Worm (Caenorhabditis elegans) whole organism, young adult: ENCODE data around the gene D1044.6.

Experiments used
- C06A6.2 ChIP-seq: fragments of 200-800 bp; sonication (Bioruptor generic); conservative IDR thresholded peaks from 2 replicates; pipeline ENCODE4 v1.3.6; 2022; ENCODE audit warnings: missing genetic modification characterization, missing compliant biosample characterization
- C17E4.6 ChIP-seq: fragments of 200-800 bp; sonication (Bioruptor generic); IDR thresholded peaks from 2 replicates; pipeline ENCODE4 v1.3.6; 2022; ENCODE audit warnings: missing genetic modification reagents, missing genetic modification characterization, missing compliant biosample characterization
- D2030.7 ChIP-seq: fragments of 200-800 bp; sonication (Bioruptor generic); IDR thresholded peaks from 2 replicates; pipeline ENCODE4 v1.3.6; 2022; ENCODE audit warnings: missing genetic modification reagents, missing genetic modification characterization, missing compliant biosample characterization
- F55B11.4 ChIP-seq: sonication (generic microtip); optimal IDR thresholded peaks from 2 replicates; lab custom pipeline; 2016; ENCODE audit warnings: missing compliant biosample characterization, missing genetic modification characterization, borderline replicate concordance; ENCODE audit not compliant: insufficient read depth
- F57C9.4 ChIP-seq: sonication (generic microtip); optimal IDR thresholded peaks from 2 replicates; lab custom pipeline; 2017; ENCODE audit warnings: mild to moderate bottlenecking, missing genetic modification characterization, missing compliant biosample characterization
- K11D2.4 ChIP-seq: fragments of 200-800 bp; sonication (Bioruptor generic); IDR thresholded peaks from 2 replicates; pipeline ENCODE4 v1.3.6; 2022; ENCODE audit warnings: missing genetic modification reagents, missing genetic modification characterization, missing compliant biosample characterization
- T26A5.8 ChIP-seq: sonication (generic microtip); optimal IDR thresholded peaks from 2 replicates; lab custom pipeline; 2016; ENCODE audit warnings: missing genetic modification characterization, missing compliant biosample characterization
- Y53G8AR.9 ChIP-seq: fragments of 200-800 bp; sonication (Bioruptor generic); conservative IDR thresholded peaks from 2 replicates; pipeline ENCODE4 v1.3.6; 2022; ENCODE audit warnings: missing genetic modification reagents, missing genetic modification characterization, missing compliant biosample characterization
- Y56A3A.18 ChIP-seq: fragments of 200-800 bp; sonication (Bioruptor generic); IDR thresholded peaks from 2 replicates; pipeline ENCODE4 v1.3.6; 2022; ENCODE audit warnings: missing genetic modification reagents, missing genetic modification characterization, missing compliant biosample characterization
- Y67H2A.10 ChIP-seq: fragments of 200-800 bp; sonication (Bioruptor generic); conservative IDR thresholded peaks from 2 replicates; pipeline ENCODE4 v1.3.6; 2022; ENCODE audit warnings: missing genetic modification reagents, missing genetic modification characterization, missing compliant biosample characterization
- aptf-2 ChIP-seq: fragments of 200-800 bp; sonication (Bioruptor generic); conservative IDR thresholded peaks from 2 replicates; pipeline ENCODE4 v1.3.6; 2022; ENCODE audit warnings: missing genetic modification reagents, missing genetic modification characterization, missing compliant biosample characterization
- attf-3 ChIP-seq: fragments of 200-800 bp; sonication (Bioruptor generic); conservative IDR thresholded peaks from 2 replicates; pipeline ENCODE4 v1.3.6; 2022; ENCODE audit warnings: missing genetic modification reagents, missing genetic modification characterization, missing compliant biosample characterization
- attf-5 ChIP-seq: fragments of 200-800 bp; sonication (Bioruptor generic); optimal IDR thresholded peaks from 2 replicates; lab custom pipeline; 2018; ENCODE audit warnings: mild to moderate bottlenecking, missing genetic modification characterization, missing compliant biosample characterization
- ceh-40 ChIP-seq: fragments of 200-800 bp; sonication (Bioruptor generic); IDR thresholded peaks from 2 replicates; pipeline ENCODE4 v1.3.6; 2022; ENCODE audit warnings: missing genetic modification characterization, missing compliant biosample characterization
- ceh-58 ChIP-seq: fragments of 200-800 bp; sonication (Bioruptor generic); IDR thresholded peaks from 2 replicates; pipeline ENCODE4 v1.3.6; 2022; ENCODE audit warnings: missing genetic modification characterization, missing compliant biosample characterization
- ceh-91 ChIP-seq: fragments of 200-800 bp; sonication (Bioruptor generic); IDR thresholded peaks from 2 replicates; pipeline ENCODE4 v1.3.6; 2022; ENCODE audit warnings: missing genetic modification reagents, missing genetic modification characterization, missing compliant biosample characterization
- chd-7 ChIP-seq: sonication (generic microtip); optimal IDR thresholded peaks from 2 replicates; lab custom pipeline; 2016; ENCODE audit warnings: mild to moderate bottlenecking, missing genetic modification characterization, moderate library complexity, missing compliant biosample characterization
- die-1 ChIP-seq: sonication (generic microtip); optimal IDR thresholded peaks from 2 replicates; lab custom pipeline; 2016; ENCODE audit warnings: missing genotype, mild to moderate bottlenecking, missing genetic modification characterization, missing compliant biosample characterization
- dpff-1 ChIP-seq: sonication (generic microtip); optimal IDR thresholded peaks from 2 replicates; lab custom pipeline; 2017; ENCODE audit warnings: mild to moderate bottlenecking, missing genetic modification characterization, missing compliant biosample characterization
- egl-18 ChIP-seq: fragments of 200-800 bp; sonication (Bioruptor generic); IDR thresholded peaks from 2 replicates; pipeline ENCODE4 v1.3.6; 2022; ENCODE audit warnings: missing genetic modification reagents, missing genetic modification characterization, missing compliant biosample characterization
- egl-44 ChIP-seq: fragments of 200-800 bp; sonication (Bioruptor generic); IDR thresholded peaks from 2 replicates; pipeline ENCODE4 v1.3.6; 2022; ENCODE audit warnings: missing genetic modification reagents, missing genetic modification characterization, missing compliant biosample characterization
- egrh-3 ChIP-seq: fragments of 200-800 bp; sonication (Bioruptor generic); IDR thresholded peaks from 2 replicates; pipeline ENCODE4 v1.3.6; 2022; ENCODE audit warnings: missing genetic modification reagents, missing genetic modification characterization, missing compliant biosample characterization
- ekl-4 ChIP-seq: fragments of 200-800 bp; sonication (Bioruptor generic); IDR thresholded peaks from 2 replicates; pipeline ENCODE4 v1.3.6; 2022; ENCODE audit warnings: missing genetic modification reagents, missing genetic modification characterization, missing compliant biosample characterization
- ets-4 ChIP-seq: fragments of 200-800 bp; sonication (Bioruptor generic); optimal IDR thresholded peaks from 2 replicates; lab custom pipeline; 2018; ENCODE audit warnings: mild to moderate bottlenecking, missing genetic modification characterization, missing compliant biosample characterization
- hlh-26 ChIP-seq: fragments of 200-800 bp; sonication (Bioruptor generic); conservative IDR thresholded peaks from 2 replicates; pipeline ENCODE4 v1.3.6; 2022; ENCODE audit warnings: missing genetic modification reagents, missing genetic modification characterization, missing compliant biosample characterization
- hrde-1 ChIP-seq: sonication (generic microtip); optimal IDR thresholded peaks from 2 replicates; lab custom pipeline; 2016; ENCODE audit warnings: missing genetic modification characterization, mild to moderate bottlenecking, missing compliant biosample characterization, moderate library complexity, missing genotype, missing genetic modification reagents, borderline replicate concordance
- hsf-1 ChIP-seq: fragments of 200-800 bp; sonication (Bioruptor generic); IDR thresholded peaks from 2 replicates; pipeline ENCODE4 v1.3.6; 2022; ENCODE audit warnings: missing genetic modification reagents, missing genetic modification characterization, missing compliant biosample characterization
- lag-1 ChIP-seq: fragments of 200-800 bp; sonication (Bioruptor generic); IDR thresholded peaks from 2 replicates; pipeline ENCODE4 v1.3.6; 2022; ENCODE audit warnings: missing genetic modification reagents, missing genetic modification characterization, missing compliant biosample characterization
- let-526 ChIP-seq: fragments of 200-800 bp; sonication (Bioruptor generic); IDR thresholded peaks from 2 replicates; pipeline ENCODE4 v1.3.6; 2022; ENCODE audit warnings: missing genetic modification reagents, missing genetic modification characterization, missing compliant biosample characterization
- lin-54 ChIP-seq: fragments of 200-800 bp; sonication (Bioruptor generic); optimal IDR thresholded peaks from 2 replicates; lab custom pipeline; 2018; ENCODE audit warnings: mild to moderate bottlenecking, missing genetic modification characterization, missing compliant biosample characterization
- lir-1 ChIP-seq: fragments of 200-800 bp; sonication (Bioruptor generic); conservative IDR thresholded peaks from 2 replicates; pipeline ENCODE4 v1.3.6; 2022; ENCODE audit warnings: missing genetic modification reagents, missing genetic modification characterization, missing compliant biosample characterization
- madf-10 ChIP-seq: sonication (generic microtip); optimal IDR thresholded peaks from 2 replicates; lab custom pipeline; 2016; ENCODE audit warnings: mild to moderate bottlenecking, missing genetic modification characterization, missing compliant biosample characterization
- madf-8 ChIP-seq: fragments of 200-800 bp; sonication (Bioruptor generic); conservative IDR thresholded peaks from 2 replicates; pipeline ENCODE4 v1.3.6; 2022; ENCODE audit warnings: missing genetic modification reagents, missing genetic modification characterization, missing compliant biosample characterization
- mcd-1 ChIP-seq: fragments of 200-800 bp; sonication (Bioruptor generic); IDR thresholded peaks from 2 replicates; pipeline ENCODE4 v1.3.6; 2022; ENCODE audit warnings: missing genetic modification reagents, missing genetic modification characterization, missing compliant biosample characterization
- mxl-1 ChIP-seq: sonication (generic microtip); optimal IDR thresholded peaks from 2 replicates; lab custom pipeline; 2016; ENCODE audit warnings: missing genetic modification characterization, missing compliant biosample characterization
- nfyb-1 ChIP-seq: fragments of 200-800 bp; sonication (Bioruptor generic); IDR thresholded peaks from 2 replicates; pipeline ENCODE4 v1.3.6; 2022; ENCODE audit warnings: missing genetic modification reagents, missing genetic modification characterization, missing compliant biosample characterization
- nhr-80 ChIP-seq: sonication (generic microtip); optimal IDR thresholded peaks from 2 replicates; lab custom pipeline; 2016; ENCODE audit warnings: missing genetic modification characterization, missing compliant biosample characterization
- pbrm-1 ChIP-seq: fragments of 200-800 bp; sonication (Bioruptor generic); IDR thresholded peaks from 2 replicates; pipeline ENCODE4 v1.3.6; 2022; ENCODE audit warnings: missing genetic modification reagents, missing genetic modification characterization, missing compliant biosample characterization
- rcor-1 ChIP-seq: fragments of 200-800 bp; sonication (Bioruptor generic); IDR thresholded peaks from 2 replicates; pipeline ENCODE4 v1.3.6; 2022; ENCODE audit warnings: missing genetic modification reagents, missing genetic modification characterization, missing compliant biosample characterization
- rec-8 ChIP-seq, 2 experiments: sonication (generic microtip); optimal IDR thresholded peaks; 2 replicates each; lab custom pipeline; 2016; ENCODE audit warnings: mild to moderate bottlenecking in 2 of 2, missing genetic modification characterization in 2 of 2, missing genetic modification reagents in 2 of 2, missing genotype in 2 of 2, missing biosample characterization in 1 of 2, missing compliant biosample characterization in 1 of 2, moderate library complexity in 1 of 2
- rpc-1 ChIP-seq, 2 experiments: fragments of 150-350 bp in 1 of 2; sonication (generic microtip) in 1 of 2; optimal IDR thresholded peaks; 2 replicates each; lab custom pipeline; 2014 to 2018; ENCODE audit warnings: missing biosample characterization in 1 of 2, missing genetic modification characterization in 1 of 2, missing genetic modification reagents in 1 of 2, missing genotype in 1 of 2
- snpc-1.3 ChIP-seq: sonication (generic microtip); optimal IDR thresholded peaks from 2 replicates; lab custom pipeline; 2017; ENCODE audit warnings: missing genetic modification characterization, mild to moderate bottlenecking, missing compliant biosample characterization, antibody characterized with exemption, moderate library complexity, missing genotype, missing genetic modification reagents; ENCODE audit not compliant: insufficient read depth
- snpc-4 ChIP-seq, 5 experiments: fragments of 150-350 bp in 1 of 5; sonication (generic microtip) in 4 of 5; optimal IDR thresholded peaks; 2 replicates each; lab custom pipeline; 2014 to 2018; ENCODE audit warnings: missing genetic modification characterization in 5 of 5, missing biosample characterization in 3 of 5, antibody characterized with exemption in 2 of 5, mild to moderate bottlenecking in 2 of 5, missing compliant biosample characterization in 2 of 5, missing genotype in 2 of 5, moderate library complexity in 2 of 5, missing genetic modification reagents in 1 of 5
- sptf-2 ChIP-seq: fragments of 200-800 bp; sonication (Bioruptor generic); optimal IDR thresholded peaks from 2 replicates; lab custom pipeline; 2018; ENCODE audit warnings: mild to moderate bottlenecking, missing genetic modification characterization, missing compliant biosample characterization
- tbp1 ChIP-seq: fragments of 200-800 bp; sonication (Bioruptor generic); optimal IDR thresholded peaks from 2 replicates; lab custom pipeline; 2018; ENCODE audit warnings: mild to moderate bottlenecking, missing genetic modification characterization, missing compliant biosample characterization
- unc-62 ChIP-seq: fragments of 150-350 bp; optimal IDR thresholded peaks from 2 replicates; lab custom pipeline; 2014; ENCODE audit warnings: missing biosample characterization, missing genetic modification reagents, missing genetic modification characterization
- zfh-2 ChIP-seq: fragments of 200-800 bp; sonication (Bioruptor generic); conservative IDR thresholded peaks from 2 replicates; pipeline ENCODE4 v1.3.6; 2022; ENCODE audit warnings: missing genetic modification reagents, missing genetic modification characterization, missing compliant biosample characterization

The D1044.6 gene

ce11 chrIII:5552072-5552667 lies 9.2 kb upstream of the D1044.6 start, which contains the start of gene F09F7.6 (continued):
- TF ChIP-seq lir-1 (GFP tag; lab: Robert Waterston, UW) (0 out of 2 replicates have a peak, but pooled peaks have one; percentile 23), rec-8 (tag; optimal IDR thresholded peaks at IDR 0.05; lab: Kevin White, UChicago) (no peak), ceh-40 (no peak), ekl-4 (GFP tag; lab: Robert Waterston, UW) (no peak), ets-4 (GFP tag; lab: Kevin White, UChicago) (no peak), K11D2.4 (GFP tag; lab: Robert Waterston, UW) (peak; percentile 46; the same call in 1 of the 2 replicates), dpff-1 (tag; lab: Kevin White, UChicago) (no peak), pbrm-1 (GFP tag; lab: Robert Waterston, UW) (no peak), lag-1 (GFP tag; lab: Robert Waterston, UW) (no peak), die-1 (no peak), tbp1 (GFP tag; lab: Kevin White, UChicago) (peak; percentile 30), F57C9.4 (tag; lab: Kevin White, UChicago) (no peak), D2030.7 (GFP tag; lab: Robert Waterston, UW) (no peak), aptf-2 (GFP tag; lab: Robert Waterston, UW) (no peak), nhr-80 (tag; lab: Kevin White, UChicago) (peak; percentile 60), egrh-3 (no peak), let-526 (GFP tag; lab: Robert Waterston, UW) (no peak), attf-3 (GFP tag; lab: Robert Waterston, UW) (no peak), attf-5 (GFP tag; lab: Kevin White, UChicago) (peak; percentile 38), mcd-1 (GFP tag; lab: Robert Waterston, UW) (no peak; the same call in 1 of the 2 replicates), rpc-1 (optimal IDR thresholded peaks at IDR 0.05; lab: Kevin White, UChicago) (no peak), rpc-1 (tag; optimal IDR thresholded peaks at IDR 0.05; lab: Kevin White, UChicago) (no peak), mxl-1 (tag; lab: Kevin White, UChicago) (no peak), C17E4.6 (no peak), snpc-4 (GFP tag; optimal IDR thresholded peaks at IDR 0.05; lab: Kevin White, UChicago) (no peak), snpc-4 (tag; optimal IDR thresholded peaks at IDR 0.05; lab: Kevin White, UChicago) (no peak), sptf-2 (GFP tag; lab: Kevin White, UChicago) (no peak), madf-8 (GFP tag; lab: Robert Waterston, UW) (no peak), hrde-1 (tag; lab: Kevin White, UChicago) (no peak), F55B11.4 (tag; lab: Kevin White, UChicago) (no peak), nfyb-1 (0 out of 2 replicates have a peak, but pooled peaks have one; percentile 34), unc-62 (GFP tag; lab: Kevin White, UChicago) (no peak), ceh-58 (GFP tag; lab: Robert Waterston, UW) (no peak), ceh-91 (GFP tag; lab: Robert Waterston, UW) (no peak), madf-10 (tag; lab: Kevin White, UChicago) (no peak), Y67H2A.10 (GFP tag; lab: Robert Waterston, UW) (no peak), C06A6.2 (GFP tag; lab: Robert Waterston, UW) (0 out of 2 replicates have a peak, but pooled peaks have one; percentile 28), rcor-1 (no peak), hsf-1 (GFP tag; lab: Robert Waterston, UW) (no peak), snpc-1.3 (tag; lab: Kevin White, UChicago) (no peak), chd-7 (tag; lab: Kevin White, UChicago) (no peak), egl-44 (GFP tag; lab: Robert Waterston, UW) (no peak), hlh-26 (no peak), Y53G8AR.9 (no peak), lin-54 (GFP tag; lab: Kevin White, UChicago) (no peak), zfh-2 (GFP tag; lab: Robert Waterston, UW) (no peak), egl-18 (no peak), Y56A3A.18 (no peak), T26A5.8 (tag; lab: Kevin White, UChicago) (no peak)
